Worm (Caenorhabditis elegans): ENCODE results near the gene dpy-18.

dpy-18 gene

ce11 chrIII:11381922-11382321 is 4.1 kb upstream of the dpy-18 start, which contains the start of gene subs-4:
Gene subs-4 (plus strand): TSS chrIII:11382222.
- TF ChIP-seq unc-62 (GFP tag; optimal IDR thresholded peaks at IDR 0.05 in 1 of 2), result peak in 1 of 2 experiments; percentile 4
- no peak for TF ChIP-seq unc-62 (tag; optimal IDR thresholded peaks at IDR 0.05)
- no peak for TF ChIP-seq jun-1 (tag; optimal IDR thresholded peaks at IDR 0.05)
- no peak for TF ChIP-seq fkh-10 (GFP tag; optimal IDR thresholded peaks at IDR 0.05)
- no peak for TF ChIP-seq Y105C5A.15 (GFP tag; IDR thresholded peaks at IDR 0.05)
- TF ChIP-seq R02D3.7 (tag; optimal IDR thresholded peaks at IDR 0.05), result no peak
- TF ChIP-seq lin-29 (GFP tag; IDR thresholded peaks at IDR 0.05), result no peak
- TF ChIP-seq ceh-20 (GFP tag; IDR thresholded peaks at IDR 0.05), result no peak

- TF ChIP-seq mes-2 (tag; optimal IDR thresholded peaks at IDR 0.05; ENCODE audit: poor library complexity, severe bottlenecking) (peak; percentile 27), fkh-10 (GFP tag; optimal IDR thresholded peaks at IDR 0.05) (peak; percentile 31), hlh-11 (tag; optimal IDR thresholded peaks at IDR 0.05) (peak; percentile 58), mep-1 (tag; optimal IDR thresholded peaks at IDR 0.05) (peak; percentile 28), madf-9 (GFP tag; conservative IDR thresholded peaks at IDR 0.05) (no peak), mxl-3 (GFP tag; optimal IDR thresholded peaks at IDR 0.05) (peak; percentile 88), vab-7 (GFP tag; IDR thresholded peaks at IDR 0.05) (no peak), unc-62 (GFP tag; optimal IDR thresholded peaks at IDR 0.05 in 1 of 2) (no peak), unc-62 (tag; optimal IDR thresholded peaks at IDR 0.05) (no peak), lsy-2 (tag; optimal IDR thresholded peaks at IDR 0.05) (peak in 1 of 2 experiments; percentile 23), hmg-1.1 (GFP tag; IDR thresholded peaks at IDR 0.05) (0 out of 2 replicates have a peak, but pooled peaks have one; percentile 8), nhr-28 (tag; optimal IDR thresholded peaks at IDR 0.05) (peak; percentile 21), hlh-30 (tag; optimal IDR thresholded peaks at IDR 0.05; ENCODE audit: insufficient read depth) (peak; percentile 33)
Measured at ce11 chrIII:11380555-11380954, 2.8 kb upstream of the dpy-18 start.

- TF ChIP-seq ceh-62 (tag; optimal IDR thresholded peaks at IDR 0.05) (no peak), egl-27 (tag; optimal IDR thresholded peaks at IDR 0.05) (no peak), Y48G9A.11 (GFP tag; IDR thresholded peaks at IDR 0.05) (no peak), hif-1 (tag; optimal IDR thresholded peaks at IDR 0.05) (peak in 1 of 2 experiments; percentile 79), zfp-2 (tag; optimal IDR thresholded peaks at IDR 0.05) (no peak)
Measured at ce11 chrIII:11378910-11379309, 1.1 kb upstream of the dpy-18 start.

ce11 chrIII:11378450-11378849 is 670 bp upstream of the dpy-18 start:
- TF ChIP-seq mep-1 (tag; optimal IDR thresholded peaks at IDR 0.05), result peak; percentile 5
- no peak for TF ChIP-seq tra-1 (GFP tag; IDR thresholded peaks at IDR 0.05)

DNA sequence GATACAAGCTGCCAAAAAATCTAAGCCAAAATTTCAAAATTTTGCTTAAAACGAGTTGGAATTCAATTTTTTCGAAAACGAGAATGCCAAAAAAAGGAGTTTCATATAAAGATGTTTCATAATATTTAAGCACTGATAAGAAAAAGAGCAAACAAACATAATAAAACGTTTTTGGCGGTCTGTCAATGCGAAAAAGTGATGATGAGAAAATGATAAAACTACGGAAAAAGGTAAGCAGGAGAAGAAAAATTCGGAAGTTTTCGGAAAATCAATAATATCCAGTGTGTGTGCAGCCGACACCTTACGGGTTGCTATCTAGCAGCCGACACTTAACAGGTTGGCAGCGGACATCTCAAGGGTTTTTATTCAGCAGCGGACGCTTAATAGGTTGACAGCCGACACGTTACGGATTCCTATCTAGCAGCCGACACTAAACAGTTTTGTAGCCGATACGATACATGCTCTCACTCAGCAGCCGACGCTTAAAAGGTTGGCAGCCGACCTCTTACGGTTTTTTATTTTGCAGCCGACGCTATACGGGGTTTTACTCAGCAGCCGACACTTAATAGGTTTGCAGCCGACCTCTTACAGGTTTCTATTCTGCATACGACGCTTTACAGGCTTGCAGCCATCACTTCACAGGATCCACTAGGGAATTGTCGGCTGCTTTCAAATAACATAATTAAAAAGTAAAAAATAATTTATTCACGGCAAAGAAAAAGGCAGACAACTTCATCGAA is 5.4 kb downstream of the dpy-18 start:
- 0 out of 2 replicates have a peak, but pooled peaks have one; percentile 24 for TF ChIP-seq php-3 (GFP tag; IDR thresholded peaks at IDR 0.05)
- no peak for TF ChIP-seq ztf-11 (tag; optimal IDR thresholded peaks at IDR 0.05)
- no peak for TF ChIP-seq ctbp-1 (GFP tag; IDR thresholded peaks at IDR 0.05)
- peak; percentile 66 for TF ChIP-seq nhr-28 (tag; optimal IDR thresholded peaks at IDR 0.05)
- TF ChIP-seq mdl-1 (tag; optimal IDR thresholded peaks at IDR 0.05), result no peak
- TF ChIP-seq arid-1 (GFP tag; conservative IDR thresholded peaks at IDR 0.05), result no peak
- no peak for TF ChIP-seq ceh-20 (GFP tag; IDR thresholded peaks at IDR 0.05)
- TF ChIP-seq hmg-1.1 (GFP tag; IDR thresholded peaks at IDR 0.05), result 0 out of 2 replicates have a peak, but pooled peaks have one; percentile 37
- no peak for TF ChIP-seq ces-1 (GFP tag; optimal IDR thresholded peaks at IDR 0.05)
- no peak for TF ChIP-seq unc-130 (GFP tag; optimal IDR thresholded peaks at IDR 0.05)
- no peak for TF ChIP-seq vab-7 (GFP tag; IDR thresholded peaks at IDR 0.05)
- no peak for TF ChIP-seq ama-1 (optimal IDR thresholded peaks at IDR 0.05)
- no peak for TF ChIP-seq tag-97 (GFP tag; IDR thresholded peaks at IDR 0.05)
- no peak for TF ChIP-seq saeg-2 (GFP tag; IDR thresholded peaks at IDR 0.05)
- TF ChIP-seq daf-16 (GFP tag; optimal IDR thresholded peaks at IDR 0.05), result no peak
- peak; percentile 54 for TF ChIP-seq daf-16 (tag; optimal IDR thresholded peaks at IDR 0.05)
- no peak for TF ChIP-seq dmd-9 (GFP tag; IDR thresholded peaks at IDR 0.05)
- TF ChIP-seq egl-27 (tag; optimal IDR thresholded peaks at IDR 0.05), result no peak
- peak; percentile 39 for TF ChIP-seq dve-1 (tag; optimal IDR thresholded peaks at IDR 0.05; ENCODE audit: insufficient read depth)
- TF ChIP-seq zfp-2 (tag; optimal IDR thresholded peaks at IDR 0.05), result no peak
- no peak for TF ChIP-seq lin-39 (tag; optimal IDR thresholded peaks at IDR 0.05)
- peak; percentile 9 for TF ChIP-seq spr-1 (tag; optimal IDR thresholded peaks at IDR 0.05)
- no peak for TF ChIP-seq nhr-111 (GFP tag; optimal IDR thresholded peaks at IDR 0.05)
- no peak for TF ChIP-seq hlh-11 (tag; optimal IDR thresholded peaks at IDR 0.05)
